Worm (Caenorhabditis elegans) whole organism, L2 larva: Measurements from ENCODE around the gene ltah-1.2.

Source experiments
- C34F6.9 ChIP-seq: fragments of 150-350 bp; optimal IDR thresholded peaks from 2 replicates; lab custom pipeline; 2014; ENCODE audit warnings: missing biosample characterization, missing genetic modification characterization
- F13H6.1 ChIP-seq: sonication (generic microtip); optimal IDR thresholded peaks from 2 replicates; lab custom pipeline; 2016; ENCODE audit warnings: missing genetic modification characterization, missing compliant biosample characterization
- R02D3.7 ChIP-seq: fragments of 150-350 bp; optimal IDR thresholded peaks from 2 replicates; lab custom pipeline; 2014; ENCODE audit warnings: missing biosample characterization, missing genetic modification characterization
- Y55F3AM.14 ChIP-seq: fragments of 200-800 bp; sonication (Bioruptor generic); optimal IDR thresholded peaks from 2 replicates; lab custom pipeline; 2018; ENCODE audit warnings: mild to moderate bottlenecking, missing genetic modification characterization, missing compliant biosample characterization
- ZK546.5 ChIP-seq: sonication (generic microtip); optimal IDR thresholded peaks from 2 replicates; lab custom pipeline; 2017; ENCODE audit warnings: missing biosample characterization, missing genetic modification characterization
- alr-1 ChIP-seq: fragments of 150-350 bp; optimal IDR thresholded peaks from 2 replicates; lab custom pipeline; 2014; ENCODE audit warnings: missing biosample characterization, missing genetic modification characterization
- blmp-1 ChIP-seq: sonication (generic microtip); optimal IDR thresholded peaks from 2 replicates; lab custom pipeline; 2017; ENCODE audit warnings: missing genetic modification characterization, mild to moderate bottlenecking, missing compliant biosample characterization, antibody characterized with exemption, moderate library complexity; ENCODE audit not compliant: insufficient read depth
- ceh-82 ChIP-seq: fragments of 150-350 bp; optimal IDR thresholded peaks from 2 replicates; lab custom pipeline; 2014; ENCODE audit warnings: missing biosample characterization, missing genetic modification characterization
- crh-2 ChIP-seq: sonication (generic microtip); optimal IDR thresholded peaks from 2 replicates; lab custom pipeline; 2017; ENCODE audit warnings: missing biosample characterization, missing genetic modification characterization
- dmd-4 ChIP-seq: sonication (generic microtip); optimal IDR thresholded peaks from 2 replicates; lab custom pipeline; 2017; ENCODE audit warnings: missing biosample characterization, missing genetic modification characterization
- egl-27 ChIP-seq: sonication (generic microtip); optimal IDR thresholded peaks from 3 replicates; lab custom pipeline; 2017; ENCODE audit warnings: missing biosample characterization, missing genetic modification reagents, missing genetic modification characterization
- fos-1 ChIP-seq: fragments of 150-350 bp; optimal IDR thresholded peaks from 2 replicates; lab custom pipeline; 2014; ENCODE audit warnings: missing biosample characterization, missing genetic modification characterization
- gmeb-1 ChIP-seq: fragments of 150-350 bp; optimal IDR thresholded peaks from 2 replicates; lab custom pipeline; 2014; ENCODE audit warnings: missing biosample characterization, missing genetic modification characterization
- lin-13 ChIP-seq: fragments of 150-350 bp; optimal IDR thresholded peaks from 2 replicates; lab custom pipeline; 2014; ENCODE audit warnings: missing biosample characterization, missing genetic modification reagents, missing genetic modification characterization
- lin-39 ChIP-seq: fragments of 150-350 bp; optimal IDR thresholded peaks from 2 replicates; lab custom pipeline; 2014; ENCODE audit warnings: missing biosample characterization, missing genetic modification reagents, missing genetic modification characterization
- lsy-2 ChIP-seq, 2 experiments: fragments of 150-350 bp in 1 of 2; sonication (generic microtip) in 1 of 2; optimal IDR thresholded peaks; 2 replicates each; lab custom pipeline; 2014 to 2017; ENCODE audit warnings: missing biosample characterization in 2 of 2, missing genetic modification characterization in 2 of 2
- mab-5 ChIP-seq: fragments of 150-350 bp; optimal IDR thresholded peaks from 2 replicates; lab custom pipeline; 2014; ENCODE audit warnings: missing biosample characterization, missing genetic modification characterization
- mbf-1 ChIP-seq: sonication (generic microtip); optimal IDR thresholded peaks from 2 replicates; lab custom pipeline; 2017; ENCODE audit warnings: missing biosample characterization, missing genetic modification characterization
- nhr-10 ChIP-seq: sonication (generic microtip); optimal IDR thresholded peaks from 2 replicates; lab custom pipeline; 2017; ENCODE audit warnings: missing biosample characterization, missing genetic modification characterization
- nhr-11 ChIP-seq: fragments of 150-350 bp; optimal IDR thresholded peaks from 2 replicates; lab custom pipeline; 2014; ENCODE audit warnings: missing biosample characterization, missing genetic modification characterization
- nhr-12 ChIP-seq: fragments of 150-350 bp; optimal IDR thresholded peaks from 2 replicates; lab custom pipeline; 2014; ENCODE audit warnings: missing biosample characterization, missing genetic modification characterization
- nhr-129 ChIP-seq: fragments of 150-350 bp; optimal IDR thresholded peaks from 2 replicates; lab custom pipeline; 2014; ENCODE audit warnings: missing biosample characterization, missing genetic modification characterization
- nhr-21 ChIP-seq: fragments of 150-350 bp; optimal IDR thresholded peaks from 2 replicates; lab custom pipeline; 2014; ENCODE audit warnings: missing biosample characterization, missing genetic modification characterization
- nhr-25 ChIP-seq: fragments of 150-350 bp; sonication (generic microtip); optimal IDR thresholded peaks from 3 replicates; lab custom pipeline; 2014; ENCODE audit warnings: missing biosample characterization, missing genetic modification characterization
- peb-1 ChIP-seq: fragments of 150-350 bp; optimal IDR thresholded peaks from 2 replicates; lab custom pipeline; 2014; ENCODE audit warnings: missing biosample characterization, missing genetic modification characterization
- sem-4 ChIP-seq: fragments of 150-350 bp; optimal IDR thresholded peaks from 2 replicates; lab custom pipeline; 2014; ENCODE audit warnings: missing biosample characterization, missing genetic modification reagents, missing genetic modification characterization
- skn-1 ChIP-seq: sonication (generic microtip); optimal IDR thresholded peaks from 2 replicates; lab custom pipeline; 2017; ENCODE audit warnings: missing biosample characterization, missing genetic modification characterization
- sma-3 ChIP-seq: sonication (generic microtip); optimal IDR thresholded peaks from 2 replicates; lab custom pipeline; 2016; ENCODE audit warnings: missing genetic modification reagents, missing genetic modification characterization, missing compliant biosample characterization
- sma-9 ChIP-seq, 2 experiments: fragments of 150-350 bp in 1 of 2; sonication (generic microtip) in 1 of 2; optimal IDR thresholded peaks; 2 replicates each; lab custom pipeline; 2014 to 2016; ENCODE audit warnings: missing genetic modification characterization in 2 of 2, mild to moderate bottlenecking in 1 of 2, missing biosample characterization in 1 of 2, missing compliant biosample characterization in 1 of 2, missing genetic modification reagents in 1 of 2, moderate library complexity in 1 of 2
- snpc-4 ChIP-seq: fragments of 150-350 bp; optimal IDR thresholded peaks from 2 replicates; lab custom pipeline; 2014; ENCODE audit warnings: missing biosample characterization, missing genetic modification characterization
- unc-39 ChIP-seq: fragments of 150-350 bp; optimal IDR thresholded peaks from 2 replicates; lab custom pipeline; 2014; ENCODE audit warnings: missing biosample characterization, missing genetic modification characterization
- unc-62 ChIP-seq: fragments of 150-350 bp; optimal IDR thresholded peaks from 2 replicates; lab custom pipeline; 2014; ENCODE audit warnings: missing biosample characterization, missing genetic modification reagents, missing genetic modification characterization

Gene ltah-1.2

ce11 chrIV:3613022-3613605 lies at the start of gene ltah-1.2:
Gene ltah-1.2 (minus strand): TSS chrIV:3613072.
- no peak for TF ChIP-seq unc-62 (GFP tag; lab: Kevin White, UChicago)
- TF ChIP-seq skn-1 = no peak
- TF ChIP-seq ZK546.5 (tag; lab: Kevin White, UChicago) = no peak
- TF ChIP-seq nhr-25 (tag; lab: Kevin White, UChicago) = no peak
- TF ChIP-seq sma-3 (GFP tag; lab: Kevin White, UChicago) = no peak
- peak; percentile 50 for TF ChIP-seq crh-2
- peak; percentile 39 for TF ChIP-seq F13H6.1
- peak; percentile 39 for TF ChIP-seq sma-9 (GFP tag; optimal IDR thresholded peaks at IDR 0.05; lab: Kevin White, UChicago)
- TF ChIP-seq sma-9 (tag; optimal IDR thresholded peaks at IDR 0.05; lab: Kevin White, UChicago) = no peak
- peak; percentile 54 for TF ChIP-seq fos-1 (tag; lab: Kevin White, UChicago)
- TF ChIP-seq nhr-129 (tag; lab: Kevin White, UChicago) = no peak
- TF ChIP-seq dmd-4 (tag; lab: Kevin White, UChicago) = no peak

ce11 chrIV:3661117-3661634 lies 48.3 kb upstream of the ltah-1.2 start:
- TF ChIP-seq gmeb-1 (no peak), dmd-4 (tag; lab: Kevin White, UChicago) (no peak), lsy-2 (tag; optimal IDR thresholded peaks at IDR 0.05; lab: Kevin White, UChicago) (no peak), lin-13 (GFP tag; lab: Kevin White, UChicago) (no peak), R02D3.7 (tag; lab: Kevin White, UChicago) (no peak), sma-9 (GFP tag; optimal IDR thresholded peaks at IDR 0.05; lab: Kevin White, UChicago) (no peak), sma-9 (tag; optimal IDR thresholded peaks at IDR 0.05; lab: Kevin White, UChicago) (no peak), nhr-21 (no peak), crh-2 (no peak), blmp-1 (tag; lab: Kevin White, UChicago) (no peak), nhr-12 (no peak), C34F6.9 (tag; lab: Kevin White, UChicago) (no peak)

ce11 chrIV:3659951-3660350 lies 47.1 kb upstream of the ltah-1.2 start:
- TF ChIP-seq lin-39 (tag; lab: Kevin White, UChicago) (no peak), snpc-4 (tag; lab: Kevin White, UChicago) (no peak), sem-4 (tag; lab: Kevin White, UChicago) (no peak), egl-27 (tag; lab: Kevin White, UChicago) (no peak), ceh-82 (tag; lab: Kevin White, UChicago) (no peak), mab-5 (tag; lab: Kevin White, UChicago) (no peak), mbf-1 (no peak), unc-39 (tag; lab: Kevin White, UChicago) (no peak), alr-1 (no peak), fos-1 (tag; lab: Kevin White, UChicago) (no peak), nhr-129 (tag; lab: Kevin White, UChicago) (no peak), nhr-11 (tag; lab: Kevin White, UChicago) (no peak)

ce11 chrIV:3655896-3656295 lies 43.0 kb upstream of the ltah-1.2 start:
- peak; percentile 19 for TF ChIP-seq nhr-129 (tag; lab: Kevin White, UChicago)
- TF ChIP-seq lsy-2 (tag; optimal IDR thresholded peaks at IDR 0.05; lab: Kevin White, UChicago) = peak in 1 of 2 experiments; percentile 40
- peak; percentile 47 for TF ChIP-seq F13H6.1
- TF ChIP-seq skn-1 = no peak
- no peak for TF ChIP-seq nhr-10 (tag; lab: Kevin White, UChicago)

ce11 chrIV:3654823-3655222 lies 42.0 kb upstream of the ltah-1.2 start:
- TF ChIP-seq R02D3.7 (tag; lab: Kevin White, UChicago) (no peak), F13H6.1 (peak; percentile 46), peb-1 (tag; lab: Kevin White, UChicago) (no peak), egl-27 (tag; lab: Kevin White, UChicago) (no peak), Y55F3AM.14 (no peak), nhr-21 (no peak)
